Fruit fly (Drosophila melanogaster) whole organism, adult: ENCODE measurements around the gene Hexo2.
A peak's percentile ranks its signal among the peaks of the same experiment; 100 is the strongest.

Experiments used
- CG11617 ChIP-seq: fragments of 200-800 bp; sonication (Bioruptor generic); optimal IDR thresholded peaks from 2 replicates; lab custom pipeline; 2017; ENCODE audit warnings: mild to moderate bottlenecking, missing biosample characterization, missing genetic modification reagents, missing genetic modification characterization
- CG12768 ChIP-seq: fragments of 200-800 bp; sonication (Bioruptor generic); optimal IDR thresholded peaks from 2 replicates; lab custom pipeline; 2017; ENCODE audit warnings: missing biosample characterization, missing genetic modification characterization, mild to moderate bottlenecking, moderate library complexity, missing genetic modification reagents
- CG14711 ChIP-seq: fragments of 200-800 bp; sonication (Bioruptor generic); optimal IDR thresholded peaks from 2 replicates; lab custom pipeline; 2018; ENCODE audit warnings: missing biosample characterization, mild to moderate bottlenecking, missing genetic modification characterization, moderate library complexity
- CG1620 ChIP-seq: fragments of 200-800 bp; sonication (Bioruptor generic); optimal IDR thresholded peaks from 2 replicates; lab custom pipeline; 2016; ENCODE audit warnings: missing biosample characterization, missing genetic modification characterization
- CG33017 ChIP-seq: fragments of 200-800 bp; sonication (Bioruptor generic); optimal IDR thresholded peaks from 2 replicates; lab custom pipeline; 2018; ENCODE audit warnings: missing biosample characterization, mild to moderate bottlenecking, missing genetic modification characterization, moderate library complexity
- CG5204 ChIP-seq: fragments of 200-800 bp; sonication (Bioruptor generic); optimal IDR thresholded peaks from 2 replicates; lab custom pipeline; 2016; ENCODE audit warnings: missing biosample characterization, missing genetic modification characterization
- CG7045 ChIP-seq: fragments of 200-800 bp; sonication (Bioruptor generic); optimal IDR thresholded peaks from 2 replicates; lab custom pipeline; 2017; ENCODE audit warnings: missing biosample characterization, mild to moderate bottlenecking, missing genetic modification characterization
- CG7101 ChIP-seq: fragments of 200-800 bp; sonication (Bioruptor generic); optimal IDR thresholded peaks from 2 replicates; lab custom pipeline; 2018; ENCODE audit warnings: missing biosample characterization, mild to moderate bottlenecking, missing genetic modification characterization, moderate library complexity
- Clk ChIP-seq: fragments of 200-800 bp; sonication (Bioruptor generic); optimal IDR thresholded peaks from 2 replicates; lab custom pipeline; 2017; ENCODE audit warnings: missing biosample characterization, missing genetic modification characterization
- Crg-1 ChIP-seq: fragments of 200-800 bp; sonication (Bioruptor generic); optimal IDR thresholded peaks from 2 replicates; lab custom pipeline; 2016; ENCODE audit warnings: missing biosample characterization, missing genetic modification characterization
- Hr96 ChIP-seq: fragments of 200-800 bp; sonication (Bioruptor generic); optimal IDR thresholded peaks from 2 replicates; lab custom pipeline; 2016; ENCODE audit warnings: missing biosample characterization, missing genetic modification characterization
- Mnt ChIP-seq: fragments of 200-800 bp; sonication (Bioruptor generic); optimal IDR thresholded peaks from 2 replicates; lab custom pipeline; 2016; ENCODE audit warnings: missing biosample characterization, mild to moderate bottlenecking, missing genetic modification characterization
- bab1 ChIP-seq: fragments of 200-800 bp; sonication (Bioruptor generic); optimal IDR thresholded peaks from 3 replicates; lab custom pipeline; 2019; ENCODE audit warnings: missing biosample characterization, mild to moderate bottlenecking, missing genetic modification characterization, moderate library complexity
- cic ChIP-seq: fragments of 200-800 bp; sonication (Bioruptor generic); optimal IDR thresholded peaks from 2 replicates; lab custom pipeline; 2017; ENCODE audit warnings: missing biosample characterization, mild to moderate bottlenecking, missing genetic modification characterization, moderate library complexity
- cnc ChIP-seq, 2 experiments: fragments of >200 bp; optimal IDR thresholded peaks; 2 replicates each; lab custom pipeline; 2017
- kay ChIP-seq: fragments of 200-800 bp; sonication (Bioruptor generic); peaks from one replicate; lab custom pipeline; 2016; ENCODE audit warnings: missing biosample characterization, missing genetic modification characterization, borderline replicate concordance
- ovo ChIP-seq: fragments of 200-800 bp; sonication (Bioruptor generic); optimal IDR thresholded peaks from 2 replicates; lab custom pipeline; 2016; ENCODE audit warnings: missing biosample characterization, missing genetic modification characterization
- pad ChIP-seq: fragments of 200-800 bp; sonication (Bioruptor generic); optimal IDR thresholded peaks from 3 replicates; lab custom pipeline; 2017; ENCODE audit warnings: missing biosample characterization, missing genetic modification characterization, mild to moderate bottlenecking, moderate library complexity, missing genetic modification reagents
- tj ChIP-seq: fragments of 200-800 bp; sonication (Bioruptor generic); optimal IDR thresholded peaks from 3 replicates; lab custom pipeline; 2017; ENCODE audit warnings: missing biosample characterization, mild to moderate bottlenecking, missing genetic modification characterization, moderate library complexity
- toe ChIP-seq: fragments of 200-800 bp; sonication (Bioruptor generic); optimal IDR thresholded peaks from 2 replicates; lab custom pipeline; 2016; ENCODE audit warnings: missing biosample characterization, missing genetic modification characterization

Hexo2 gene

dm6 chrX:8677434-8677833 is 32.0 kb upstream of the Hexo2 start:
- TF ChIP-seq Clk (GFP tag; lab: Kevin White, UChicago) (no peak), CG7101 (tag; lab: Kevin White, UChicago) (no peak), CG33017 (tag; lab: Kevin White, UChicago) (no peak), kay (no peak), ovo (GFP tag; lab: Kevin White, UChicago) (no peak), CG11617 (GFP tag; lab: Kevin White, UChicago) (no peak), Hr96 (GFP tag; lab: Kevin White, UChicago) (peak; percentile 64), CG14711 (tag; lab: Kevin White, UChicago) (peak; percentile 29), CG5204 (GFP tag; lab: Kevin White, UChicago) (no peak), Mnt (no peak), pad (GFP tag; lab: Kevin White, UChicago) (no peak), bab1 (GFP tag; lab: Kevin White, UChicago) (peak; percentile 89), Crg-1 (GFP tag; lab: Kevin White, UChicago) (no peak), cic (GFP tag; lab: Kevin White, UChicago) (no peak), CG7045 (GFP tag; lab: Kevin White, UChicago) (peak; percentile 12), cnc (optimal IDR thresholded peaks at IDR 0.05; lab: Kevin White, UChicago) (no peak), toe (no peak), CG12768 (GFP tag; lab: Kevin White, UChicago) (no peak), CG1620 (GFP tag; lab: Kevin White, UChicago) (no peak), tj (GFP tag; lab: Kevin White, UChicago) (no peak)

dm6 chrX:8681189-8681821 is 28.1 kb upstream of the Hexo2 start, which contains the start of gene CAH3:
TSS of gene CAH3 (plus strand) at chrX:8681252.
- TF ChIP-seq CG12768 (GFP tag; lab: Kevin White, UChicago) (peak; percentile 87), Hr96 (GFP tag; lab: Kevin White, UChicago) (peak; percentile 97), CG1620 (GFP tag; lab: Kevin White, UChicago) (peak; percentile 93), CG7101 (tag; lab: Kevin White, UChicago) (peak; percentile 96), cic (GFP tag; lab: Kevin White, UChicago) (peak; percentile 21), bab1 (GFP tag; lab: Kevin White, UChicago) (peak; percentile 97), Mnt (peak; percentile 88), toe (peak; percentile 92), CG7045 (GFP tag; lab: Kevin White, UChicago) (peak; percentile 88), CG5204 (GFP tag; lab: Kevin White, UChicago) (peak; percentile 87), tj (GFP tag; lab: Kevin White, UChicago) (peak; percentile 78), CG11617 (GFP tag; lab: Kevin White, UChicago) (peak; percentile 95), Clk (GFP tag; lab: Kevin White, UChicago) (peak; percentile 66), CG33017 (tag; lab: Kevin White, UChicago) (peak; percentile 88), pad (GFP tag; lab: Kevin White, UChicago) (peak; percentile 80), cnc (optimal IDR thresholded peaks at IDR 0.05; lab: Kevin White, UChicago) (no peak), Crg-1 (GFP tag; lab: Kevin White, UChicago) (peak; percentile 82), ovo (GFP tag; lab: Kevin White, UChicago) (peak; percentile 51), CG14711 (tag; lab: Kevin White, UChicago) (peak; percentile 91), kay (peak; percentile 96)

dm6 chrX:8681822-8682632 is 27.4 kb upstream of the Hexo2 start:
- TF ChIP-seq CG7045 (GFP tag; lab: Kevin White, UChicago) (no peak), pad (GFP tag; lab: Kevin White, UChicago) (no peak), tj (GFP tag; lab: Kevin White, UChicago) (peak; percentile 88), toe (no peak), CG5204 (GFP tag; lab: Kevin White, UChicago) (no peak), CG7101 (tag; lab: Kevin White, UChicago) (no peak), cnc (optimal IDR thresholded peaks at IDR 0.05; lab: Kevin White, UChicago) (no peak), CG12768 (GFP tag; lab: Kevin White, UChicago) (no peak), Mnt (peak; percentile 10), CG14711 (tag; lab: Kevin White, UChicago) (no peak), Crg-1 (GFP tag; lab: Kevin White, UChicago) (no peak), CG33017 (tag; lab: Kevin White, UChicago) (no peak), Clk (GFP tag; lab: Kevin White, UChicago) (no peak), CG1620 (GFP tag; lab: Kevin White, UChicago) (peak; percentile 6), cic (GFP tag; lab: Kevin White, UChicago) (no peak), ovo (GFP tag; lab: Kevin White, UChicago) (peak; percentile 68), Hr96 (GFP tag; lab: Kevin White, UChicago) (no peak), bab1 (GFP tag; lab: Kevin White, UChicago) (no peak)

- TF ChIP-seq Mnt: no peak
- peak; percentile 19 for TF ChIP-seq tj (GFP tag; lab: Kevin White, UChicago)
- TF ChIP-seq pad (GFP tag; lab: Kevin White, UChicago): no peak
- TF ChIP-seq toe: no peak
- no peak for TF ChIP-seq cic (GFP tag; lab: Kevin White, UChicago)
- no peak for TF ChIP-seq CG7045 (GFP tag; lab: Kevin White, UChicago)
- no peak for TF ChIP-seq CG33017 (tag; lab: Kevin White, UChicago)
These were observed 24.1 kb upstream of the Hexo2 start for dm6 chrX:8685394-8685793.

dm6 chrX:8690003-8690402 is 19.4 kb upstream of the Hexo2 start, which contains the start of the genes Ppt1 and Ogg1:
TSS of gene Ppt1 (minus strand) at chrX:8690227.
TSS of gene Ogg1 (plus strand) at chrX:8690327.
- TF ChIP-seq CG7101 (tag; lab: Kevin White, UChicago) (peak; percentile 75), CG12768 (GFP tag; lab: Kevin White, UChicago) (peak; percentile 3), toe (peak; percentile 72), tj (GFP tag; lab: Kevin White, UChicago) (peak; percentile 40), cnc (optimal IDR thresholded peaks at IDR 0.05; lab: Kevin White, UChicago) (no peak), bab1 (GFP tag; lab: Kevin White, UChicago) (peak; percentile 81), CG33017 (tag; lab: Kevin White, UChicago) (no peak), CG14711 (tag; lab: Kevin White, UChicago) (peak; percentile 65), ovo (GFP tag; lab: Kevin White, UChicago) (peak; percentile 82), CG5204 (GFP tag; lab: Kevin White, UChicago) (peak; percentile 38), pad (GFP tag; lab: Kevin White, UChicago) (peak; percentile 55), CG1620 (GFP tag; lab: Kevin White, UChicago) (peak; percentile 90), Hr96 (GFP tag; lab: Kevin White, UChicago) (peak; percentile 68), Clk (GFP tag; lab: Kevin White, UChicago) (no peak), CG7045 (GFP tag; lab: Kevin White, UChicago) (no peak), Mnt (peak; percentile 83), Crg-1 (GFP tag; lab: Kevin White, UChicago) (peak; percentile 49), CG11617 (GFP tag; lab: Kevin White, UChicago) (peak; percentile 42)
